Worm (Caenorhabditis elegans) whole organism, mixed stage, embryonic: Measurements from ENCODE around the gene C15F1.8.
A peak's percentile ranks its signal among the peaks of the same experiment; 100 is the strongest.

Experiments
- lin-13 ChIP-seq: fragments of 150-350 bp; optimal IDR thresholded peaks from 2 replicates; lab custom pipeline; 2014; ENCODE audit warnings: missing biosample characterization, missing genetic modification characterization
- lsy-2 ChIP-seq: fragments of 150-350 bp; optimal IDR thresholded peaks from 2 replicates; lab custom pipeline; 2014; ENCODE audit warnings: missing biosample characterization, missing genetic modification characterization
- nhr-237 ChIP-seq: fragments of 150-350 bp; optimal IDR thresholded peaks from 2 replicates; lab custom pipeline; 2014; ENCODE audit warnings: missing biosample characterization, missing genetic modification characterization
- snpc-4 ChIP-seq: fragments of 150-350 bp; optimal IDR thresholded peaks from 2 replicates; lab custom pipeline; 2014; ENCODE audit warnings: missing biosample characterization, missing genetic modification characterization
- ztf-11 ChIP-seq: fragments of 150-350 bp; optimal IDR thresholded peaks from 2 replicates; lab custom pipeline; 2014; ENCODE audit warnings: missing biosample characterization, missing genetic modification characterization

DNA sequence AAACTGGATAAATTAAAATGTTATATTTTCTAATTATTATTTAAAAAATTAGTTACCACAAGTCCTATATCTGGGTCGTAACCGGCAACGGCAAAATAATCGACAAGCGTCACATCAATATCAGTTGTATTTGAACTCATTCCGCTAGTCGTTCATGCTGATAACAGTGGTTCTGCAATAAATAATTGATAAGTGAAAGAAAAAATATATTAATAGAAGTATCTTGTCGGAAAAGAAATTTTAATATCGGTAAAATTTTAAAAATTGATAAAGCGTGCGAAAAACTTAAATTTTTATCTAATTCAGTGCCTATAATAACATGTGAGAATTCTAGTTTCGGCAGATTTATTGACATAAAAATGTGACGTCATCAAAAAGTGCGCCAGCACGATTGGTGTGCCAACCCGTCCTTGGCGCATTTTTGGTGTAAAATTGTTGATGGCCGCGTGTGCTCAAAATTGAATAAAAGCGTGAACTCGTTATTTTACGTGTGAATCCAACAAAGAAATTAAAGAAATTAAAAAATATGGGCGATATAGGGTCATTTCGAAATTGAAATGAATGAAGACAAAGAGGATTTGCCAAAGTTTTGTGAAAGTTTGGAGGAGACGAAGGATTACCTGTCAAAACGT lies 44.9 kb upstream of the C15F1.8 start, which contains the start of the genes lst-6 and lst-5:
- TF ChIP-seq lsy-2 (tag; lab: Kevin White, UChicago) = peak; percentile 50
- peak; percentile 22 for TF ChIP-seq lin-13 (tag; lab: Kevin White, UChicago)
- TF ChIP-seq snpc-4 = no peak
- TF ChIP-seq nhr-237 (tag; lab: Kevin White, UChicago) = no peak
- no peak for TF ChIP-seq ztf-11 (tag; lab: Kevin White, UChicago)
